Fruit fly (Drosophila melanogaster) whole organism, prepupa: ENCODE results near the gene CG9328.

Source experiments
- CG34406 ChIP-seq: fragments of 200-800 bp; sonication (Bioruptor generic); optimal IDR thresholded peaks from 3 replicates; lab custom pipeline; 2016; ENCODE audit warnings: missing biosample characterization, missing genetic modification characterization
- CG6276 ChIP-seq: fragments of 200-800 bp; sonication (Bioruptor generic); optimal IDR thresholded peaks from 2 replicates; lab custom pipeline; 2017; ENCODE audit warnings: missing biosample characterization, mild to moderate bottlenecking, missing genetic modification characterization
- CG6792 ChIP-seq: fragments of 200-800 bp; sonication (Bioruptor generic); optimal IDR thresholded peaks from 3 replicates; lab custom pipeline; 2016; ENCODE audit warnings: missing biosample characterization, missing genetic modification characterization
- CG8319 ChIP-seq: fragments of 200-800 bp; sonication (Bioruptor generic); optimal IDR thresholded peaks from 3 replicates; lab custom pipeline; 2016; ENCODE audit warnings: missing biosample characterization, missing genetic modification characterization
- Eip75B ChIP-seq: fragments of 200-800 bp; sonication (Bioruptor generic); optimal IDR thresholded peaks from 3 replicates; lab custom pipeline; 2016; ENCODE audit warnings: missing biosample characterization, missing genetic modification characterization
- Eip93F ChIP-seq: fragments of 200-800 bp; sonication (Bioruptor generic); optimal IDR thresholded peaks from 2 replicates; lab custom pipeline; 2016; ENCODE audit warnings: missing biosample characterization, mild to moderate bottlenecking, missing genetic modification characterization
- Hr38 ChIP-seq: sonication (Bioruptor generic); optimal IDR thresholded peaks from 2 replicates; lab custom pipeline; 2016; ENCODE audit warnings: missing biosample characterization, missing genetic modification characterization
- fd85E ChIP-seq: fragments of 200-800 bp; sonication (Bioruptor generic); optimal IDR thresholded peaks from 3 replicates; lab custom pipeline; 2016; ENCODE audit warnings: missing biosample characterization, missing genetic modification characterization
- ss ChIP-seq, 2 experiments: fragments of 200-800 bp; sonication (Bioruptor generic); optimal IDR thresholded peaks; 2 replicates in 1 of 2; 3 replicates in 1 of 2; lab custom pipeline; 2017 to 2018; ENCODE audit warnings: mild to moderate bottlenecking in 2 of 2, missing biosample characterization in 2 of 2, missing genetic modification characterization in 2 of 2, moderate library complexity in 1 of 2

- TF ChIP-seq Hr38 (GFP tag; lab: Kevin White, UChicago) (no peak), ss (GFP tag; optimal IDR thresholded peaks at IDR 0.05; lab: Kevin White, UChicago) (no peak), CG6276 (GFP tag; lab: Kevin White, UChicago) (no peak), Eip75B (GFP tag; lab: Kevin White, UChicago) (no peak), CG8319 (GFP tag; lab: Kevin White, UChicago) (no peak), CG6792 (GFP tag; lab: Kevin White, UChicago) (no peak), Eip93F (GFP tag; lab: Kevin White, UChicago) (no peak), CG34406 (GFP tag; lab: Kevin White, UChicago) (no peak), fd85E (GFP tag; lab: Kevin White, UChicago) (no peak)
Measured at dm6 chr2L:20803733-20804164, 6.2 kb downstream of the CG9328 start.
